Worm (Caenorhabditis elegans): ENCODE data around the gene srlf-2.

The srlf-2 gene

ce11 chrIV:8540268-8540667, 50.3 kb downstream of the srlf-2 start:
- TF ChIP-seq pha-4 (tag; optimal IDR thresholded peaks at IDR 0.05) (peak; percentile 69), egl-27 (tag; optimal IDR thresholded peaks at IDR 0.05) (no peak), unc-62 (GFP tag; optimal IDR thresholded peaks at IDR 0.05) (no peak), nhr-77 (tag; optimal IDR thresholded peaks at IDR 0.05) (no peak), nfya-1 (tag; optimal IDR thresholded peaks at IDR 0.05; ENCODE audit: insufficient read depth) (peak; percentile 6), ZK546.5 (tag; optimal IDR thresholded peaks at IDR 0.05) (no peak), nhr-43 (tag; optimal IDR thresholded peaks at IDR 0.05; ENCODE audit: poor library complexity, severe bottlenecking) (peak; percentile 6), jun-1 (tag; optimal IDR thresholded peaks at IDR 0.05) (no peak), nhr-67 (tag; optimal IDR thresholded peaks at IDR 0.05) (no peak), snpc-4 (tag; optimal IDR thresholded peaks at IDR 0.05) (no peak), fkh-10 (GFP tag; optimal IDR thresholded peaks at IDR 0.05) (no peak), nhr-237 (tag; optimal IDR thresholded peaks at IDR 0.05) (no peak), pqm-1 (tag; optimal IDR thresholded peaks at IDR 0.05) (peak; percentile 62), ama-1 (optimal IDR thresholded peaks at IDR 0.05) (no peak), sea-2 (GFP tag; optimal IDR thresholded peaks at IDR 0.05) (no peak), nhr-11 (tag; optimal IDR thresholded peaks at IDR 0.05) (no peak), hmg-11 (tag; optimal IDR thresholded peaks at IDR 0.05) (peak; percentile 29), elt-2 (tag; optimal IDR thresholded peaks at IDR 0.05) (peak; percentile 78), ceh-82 (tag; optimal IDR thresholded peaks at IDR 0.05) (no peak), zag-1 (tag; optimal IDR thresholded peaks at IDR 0.05) (no peak)
